Fruit fly (Drosophila melanogaster): ENCODE results near the gene Cpr100A.

Gene Cpr100A

dm6 chr3R:30887711-30888549 is 20.6 kb downstream of the Cpr100A start (continued):
- TF ChIP-seq Taf1 (GFP tag; IDR thresholded peaks at IDR 0.05) (peak; percentile 31; the same call in 1 of the 2 replicates), ERR (GFP tag; optimal IDR thresholded peaks at IDR 0.05) (no peak), bab2 (GFP tag; optimal IDR thresholded peaks at IDR 0.05) (peak; percentile 82), CG8359 (GFP tag; optimal IDR thresholded peaks at IDR 0.05; ENCODE audit: borderline replicate concordance) (no peak), CG15073 (GFP tag; optimal IDR thresholded peaks at IDR 0.05) (no peak), CG11398 (GFP tag; optimal IDR thresholded peaks at IDR 0.05) (peak; percentile 35), hkb (optimal IDR thresholded peaks at IDR 0.05) (no peak), hkb (GFP tag; IDR thresholded peaks at IDR 0.05) (peak; percentile 74), lilli (GFP tag; optimal IDR thresholded peaks at IDR 0.05) (peak; percentile 72), CG8281 (tag; optimal IDR thresholded peaks at IDR 0.05) (no peak), Hmx (GFP tag; optimal IDR thresholded peaks at IDR 0.05) (no peak), CTCF (GFP tag; optimal IDR thresholded peaks at IDR 0.05) (peak; percentile 13), Doc2 (GFP tag; IDR thresholded peaks at IDR 0.05) (no peak), B-H2 (GFP tag; optimal IDR thresholded peaks at IDR 0.05) (no peak), Med (GFP tag) (peak; percentile 98), CG15601 (tag; optimal IDR thresholded peaks at IDR 0.05) (peak; percentile 39), slou (GFP tag; optimal IDR thresholded peaks at IDR 0.05) (no peak), jigr1 (GFP tag; IDR thresholded peaks at IDR 0.05) (peak; percentile 52; the same call in 1 of the 3 replicates), eve (GFP tag; optimal IDR thresholded peaks at IDR 0.05) (no peak), CG3065 (GFP tag; optimal IDR thresholded peaks at IDR 0.05) (peak; percentile 37), mam (GFP tag; optimal IDR thresholded peaks at IDR 0.05) (peak; percentile 84), ham (GFP tag; IDR thresholded peaks at IDR 0.05) (no peak), Chrac-16 (GFP tag; optimal IDR thresholded peaks at IDR 0.05) (peak; percentile 38), fd96Cb (tag; optimal IDR thresholded peaks at IDR 0.05) (peak; percentile 72), CG32532 (GFP tag; IDR thresholded peaks at IDR 0.05) (peak; percentile 79), ATbp (GFP tag; optimal IDR thresholded peaks at IDR 0.05) (peak; percentile 49), CG7745 (tag; optimal IDR thresholded peaks at IDR 0.05) (no peak), Hsf (GFP tag; optimal IDR thresholded peaks at IDR 0.05) (peak; percentile 69), gt (GFP tag; IDR thresholded peaks at IDR 0.05) (no peak; the same call in 1 of the 2 replicates), CG9932 (GFP tag; IDR thresholded peaks at IDR 0.05) (peak; percentile 66), fd102C (GFP tag; optimal IDR thresholded peaks at IDR 0.05) (no peak), CG9215 (GFP tag; IDR thresholded peaks at IDR 0.05) (peak; percentile 45; the same call in 1 of the 2 replicates), sd (tag; optimal IDR thresholded peaks at IDR 0.05) (no peak), trh (GFP tag; optimal IDR thresholded peaks at IDR 0.05) (no peak), caup (GFP tag; optimal IDR thresholded peaks at IDR 0.05; ENCODE audit: severe bottlenecking) (peak; percentile 5), NK7.1 (GFP tag; optimal IDR thresholded peaks at IDR 0.05) (peak; percentile 7), danr (GFP tag; IDR thresholded peaks at IDR 0.05) (no peak), Dip3 (GFP tag; optimal IDR thresholded peaks at IDR 0.05) (peak; percentile 46), sim (GFP tag; IDR thresholded peaks at IDR 0.05) (no peak), CG10321 (GFP tag; IDR thresholded peaks at IDR 0.05) (no peak), Xbp1 (GFP tag; optimal IDR thresholded peaks at IDR 0.05) (peak; percentile 65), CHES-1-like (GFP tag; optimal IDR thresholded peaks at IDR 0.05) (peak; percentile 52), CG4854 (GFP tag; optimal IDR thresholded peaks at IDR 0.05) (peak; percentile 25), CG6683 (GFP tag; optimal IDR thresholded peaks at IDR 0.05) (no peak), Aef1 (GFP tag; IDR thresholded peaks at IDR 0.05) (peak; percentile 54; the same call in 2 of the 3 replicates), Sry-δ (GFP tag; optimal IDR thresholded peaks at IDR 0.05) (peak; percentile 23), CkIIα-i1 (GFP tag; IDR thresholded peaks at IDR 0.05) (0 out of 2 replicates have a peak, but pooled peaks have one; percentile 6), CG5245 (GFP tag; optimal IDR thresholded peaks at IDR 0.05) (peak; percentile 57), CG14050 (GFP tag; IDR thresholded peaks at IDR 0.05) (peak; percentile 27; the same call in 2 of the 3 replicates), CG30020 (tag; optimal IDR thresholded peaks at IDR 0.05) (no peak), dan (GFP tag; IDR thresholded peaks at IDR 0.05) (no peak)
